Fruit fly (Drosophila melanogaster): ENCODE results near the gene CG13599.

- no peak for TF ChIP-seq tj (GFP tag; optimal IDR thresholded peaks at IDR 0.05)
- no peak for TF ChIP-seq CG11617 (GFP tag; optimal IDR thresholded peaks at IDR 0.05)
- TF ChIP-seq CG5204 (GFP tag; optimal IDR thresholded peaks at IDR 0.05) = no peak
- no peak for TF ChIP-seq kay (GFP tag; ENCODE audit: borderline replicate concordance)
- no peak for TF ChIP-seq cnc (optimal IDR thresholded peaks at IDR 0.05)
- no peak for TF ChIP-seq CG33017 (tag; optimal IDR thresholded peaks at IDR 0.05)
- TF ChIP-seq CG12768 (GFP tag; optimal IDR thresholded peaks at IDR 0.05) = no peak
- no peak for TF ChIP-seq bab1 (GFP tag; optimal IDR thresholded peaks at IDR 0.05)
- TF ChIP-seq CG7101 (tag; optimal IDR thresholded peaks at IDR 0.05) = no peak
- TF ChIP-seq CG14711 (tag; optimal IDR thresholded peaks at IDR 0.05) = no peak
- no peak for TF ChIP-seq toe (GFP tag; optimal IDR thresholded peaks at IDR 0.05)
- TF ChIP-seq CG7045 (GFP tag; optimal IDR thresholded peaks at IDR 0.05) = no peak
- TF ChIP-seq Hr96 (GFP tag; optimal IDR thresholded peaks at IDR 0.05) = no peak
- no peak for TF ChIP-seq Crg-1 (GFP tag; optimal IDR thresholded peaks at IDR 0.05)
Measured at dm6 chr3R:23981645-23982044, 50.2 kb downstream of the CG13599 start.
